Fruit fly (Drosophila melanogaster): ENCODE results near the gene Acsf3.

dm6 chrX:7319703-7320088 lies 9.2 kb upstream of the Acsf3 start:
- no peak for TF ChIP-seq CG14860 (GFP tag; IDR thresholded peaks at IDR 0.05; ENCODE audit: partially characterized antibody)
- no peak for TF ChIP-seq gcm2 (GFP tag; optimal IDR thresholded peaks at IDR 0.05)
- TF ChIP-seq h (optimal IDR thresholded peaks at IDR 0.05), result no peak
- no peak for TF ChIP-seq ems (GFP tag; optimal IDR thresholded peaks at IDR 0.05)
- no peak for TF ChIP-seq CG18262 (tag; optimal IDR thresholded peaks at IDR 0.05)
- no peak for TF ChIP-seq zf30C (GFP tag; optimal IDR thresholded peaks at IDR 0.05)
- TF ChIP-seq gsb-n (tag; optimal IDR thresholded peaks at IDR 0.05), result no peak
- TF ChIP-seq CG8290 (GFP tag; optimal IDR thresholded peaks at IDR 0.05), result no peak
- TF ChIP-seq CG8290 (tag; optimal IDR thresholded peaks at IDR 0.05), result no peak
- no peak for TF ChIP-seq jing (GFP tag; optimal IDR thresholded peaks at IDR 0.05)
- TF ChIP-seq Sox100B (GFP tag; optimal IDR thresholded peaks at IDR 0.05), result no peak
- no peak for TF ChIP-seq Gug (GFP tag; IDR thresholded peaks at IDR 0.05)
